Fruit fly (Drosophila melanogaster): ENCODE results near the gene Ir7c.

- TF ChIP-seq CTCF (optimal IDR thresholded peaks at IDR 0.05) (no peak), CG8478 (optimal IDR thresholded peaks at IDR 0.05) (no peak)
Observed at dm6 chrX:7900659-7901058, 26.5 kb downstream of the Ir7c start.

Measured in S2 (cell line).